Worm (Caenorhabditis elegans): ENCODE results near the gene F38E1.6.

Gene F38E1.6

ce11 chrV:8357756-8358155 is 2.1 kb upstream of the F38E1.6 start:
- no peak for TF ChIP-seq rpc-1 (optimal IDR thresholded peaks at IDR 0.05)
- TF ChIP-seq rpc-1 (tag; optimal IDR thresholded peaks at IDR 0.05): no peak
- TF ChIP-seq mxl-1 (tag; optimal IDR thresholded peaks at IDR 0.05): no peak
- no peak for TF ChIP-seq ama-1 (optimal IDR thresholded peaks at IDR 0.05)
- no peak for TF ChIP-seq ama-1 (GFP tag; optimal IDR thresholded peaks at IDR 0.05)
- TF ChIP-seq F49E8.2 (tag; optimal IDR thresholded peaks at IDR 0.05; ENCODE audit: insufficient read depth): no peak
- peak; percentile 19; the same call in 1 of the 2 replicates for TF ChIP-seq madf-6 (GFP tag; IDR thresholded peaks at IDR 0.05)
- no peak for TF ChIP-seq zim-3 (tag; optimal IDR thresholded peaks at IDR 0.05)
- no peak for TF ChIP-seq snpc-4 (GFP tag; optimal IDR thresholded peaks at IDR 0.05)
- peak in 1 of 4 experiments; percentile 35 for TF ChIP-seq snpc-4 (tag; optimal IDR thresholded peaks at IDR 0.05)
- TF ChIP-seq dox-1 (GFP tag; IDR thresholded peaks at IDR 0.05): no peak
- TF ChIP-seq somi-1 (GFP tag; optimal IDR thresholded peaks at IDR 0.05): no peak
- TF ChIP-seq mcd-1 (GFP tag; IDR thresholded peaks at IDR 0.05): no peak
- no peak for TF ChIP-seq gei-17 (GFP tag; optimal IDR thresholded peaks at IDR 0.05)
- TF ChIP-seq hrde-1 (tag; optimal IDR thresholded peaks at IDR 0.05; ENCODE audit: borderline replicate concordance): peak; percentile 39
- no peak for TF ChIP-seq atf-7 (tag; optimal IDR thresholded peaks at IDR 0.05)
- TF ChIP-seq lin-54 (GFP tag; optimal IDR thresholded peaks at IDR 0.05): peak; percentile 14
- no peak for TF ChIP-seq F57A8.1 (GFP tag; optimal IDR thresholded peaks at IDR 0.05)
- TF ChIP-seq ztf-18 (tag; optimal IDR thresholded peaks at IDR 0.05): peak; percentile 25

- no peak for TF ChIP-seq rcor-1 (GFP tag; IDR thresholded peaks at IDR 0.05)
- TF ChIP-seq ceh-100 (GFP tag; IDR thresholded peaks at IDR 0.05): no peak
- no peak for TF ChIP-seq lsy-27 (tag; optimal IDR thresholded peaks at IDR 0.05; ENCODE audit: borderline replicate concordance, insufficient read depth)
- no peak for TF ChIP-seq F55B11.4 (tag; optimal IDR thresholded peaks at IDR 0.05; ENCODE audit: borderline replicate concordance, insufficient read depth)
- TF ChIP-seq ztf-6 (GFP tag; IDR thresholded peaks at IDR 0.05): no peak
- TF ChIP-seq hlh-12 (tag; optimal IDR thresholded peaks at IDR 0.05): no peak
- TF ChIP-seq ceh-91 (GFP tag; IDR thresholded peaks at IDR 0.05): no peak
- no peak for TF ChIP-seq ceh-58 (GFP tag; IDR thresholded peaks at IDR 0.05)
These were observed 1.2 kb upstream of the F38E1.6 start for ce11 chrV:8358702-8359101.

ce11 chrV:8359113-8359564 is 753 bp upstream of the F38E1.6 start, which contains the start of gene mpdu-1:
Gene mpdu-1, minus strand, starts transcription at chrV:8359163.
- TF ChIP-seq nhr-90 (tag; optimal IDR thresholded peaks at IDR 0.05) (no peak), xnd-1 (tag; optimal IDR thresholded peaks at IDR 0.05) (peak; percentile 29), rpc-1 (optimal IDR thresholded peaks at IDR 0.05) (no peak), rpc-1 (tag; optimal IDR thresholded peaks at IDR 0.05) (no peak), snpc-1.3 (tag; optimal IDR thresholded peaks at IDR 0.05; ENCODE audit: insufficient read depth) (peak; percentile 20), unc-130 (GFP tag; optimal IDR thresholded peaks at IDR 0.05) (no peak), atf-7 (tag; optimal IDR thresholded peaks at IDR 0.05) (no peak), snpc-1.1 (tag; optimal IDR thresholded peaks at IDR 0.05; ENCODE audit: insufficient read depth) (peak; percentile 57), dpl-1 (GFP tag; optimal IDR thresholded peaks at IDR 0.05) (peak; percentile 28), snpc-3.4 (tag; optimal IDR thresholded peaks at IDR 0.05) (peak; percentile 52), F23B12.7 (tag; optimal IDR thresholded peaks at IDR 0.05; ENCODE audit: insufficient read depth) (peak; percentile 74), ceh-27 (GFP tag; optimal IDR thresholded peaks at IDR 0.05) (no peak), ama-1 (optimal IDR thresholded peaks at IDR 0.05) (no peak), ama-1 (GFP tag; optimal IDR thresholded peaks at IDR 0.05) (no peak), B0019.2 (GFP tag; conservative IDR thresholded peaks at IDR 0.05) (no peak), lin-40 (tag; optimal IDR thresholded peaks at IDR 0.05) (peak; percentile 67), nhr-179 (tag; optimal IDR thresholded peaks at IDR 0.05) (no peak), lsl-1 (GFP tag; optimal IDR thresholded peaks at IDR 0.05) (peak; percentile 42), die-1 (tag; optimal IDR thresholded peaks at IDR 0.05) (no peak), efl-1 (GFP tag; optimal IDR thresholded peaks at IDR 0.05) (peak; percentile 26), K12H6.12 (tag; optimal IDR thresholded peaks at IDR 0.05) (no peak), him-1 (tag; optimal IDR thresholded peaks at IDR 0.05) (peak; percentile 21), nhr-80 (tag; optimal IDR thresholded peaks at IDR 0.05) (peak; percentile 67), ZK185.1 (tag; optimal IDR thresholded peaks at IDR 0.05; ENCODE audit: poor library complexity, severe bottlenecking) (peak; percentile 12), snpc-4 (GFP tag; optimal IDR thresholded peaks at IDR 0.05) (peak; percentile 28), snpc-4 (tag; optimal IDR thresholded peaks at IDR 0.05) (peak in 2 of 4 experiments; percentile 72 to 82)

All from whole organism, young adult.